Fruit fly (Drosophila melanogaster) whole organism, wandering third instar larva: ENCODE results near the gene CG6184.

Experiments used
- Abd-B ChIP-seq: fragments of >200 bp; optimal IDR thresholded peaks from 2 replicates; lab custom pipeline; 2017; ENCODE audit warnings: missing biosample characterization, missing genetic modification characterization
- CrebA ChIP-seq: fragments of 200-800 bp; sonication (Bioruptor generic); optimal IDR thresholded peaks from 2 replicates; lab custom pipeline; 2016; ENCODE audit warnings: missing biosample characterization, mild to moderate bottlenecking, missing genetic modification characterization, borderline replicate concordance
- Myc ChIP-seq: fragments of >200 bp; optimal IDR thresholded peaks from 2 replicates; lab custom pipeline; 2017
- br ChIP-seq: fragments of 200-800 bp; sonication (Bioruptor generic); optimal IDR thresholded peaks from 2 replicates; lab custom pipeline; 2016; ENCODE audit warnings: missing biosample characterization, missing genetic modification characterization
- jim ChIP-seq: fragments of 175-275, 200-325 bp; sonication (Bioruptor generic); optimal IDR thresholded peaks from 2 replicates; lab custom pipeline; 2016; ENCODE audit warnings: missing biosample characterization, mild to moderate bottlenecking, missing genetic modification characterization
- lola ChIP-seq: fragments of >200 bp; optimal IDR thresholded peaks from 2 replicates; lab custom pipeline; 2017; ENCODE audit warnings: missing biosample characterization, missing genetic modification characterization
- pan ChIP-seq: fragments of >200 bp; optimal IDR thresholded peaks from 2 replicates; lab custom pipeline; 2017

DNA sequence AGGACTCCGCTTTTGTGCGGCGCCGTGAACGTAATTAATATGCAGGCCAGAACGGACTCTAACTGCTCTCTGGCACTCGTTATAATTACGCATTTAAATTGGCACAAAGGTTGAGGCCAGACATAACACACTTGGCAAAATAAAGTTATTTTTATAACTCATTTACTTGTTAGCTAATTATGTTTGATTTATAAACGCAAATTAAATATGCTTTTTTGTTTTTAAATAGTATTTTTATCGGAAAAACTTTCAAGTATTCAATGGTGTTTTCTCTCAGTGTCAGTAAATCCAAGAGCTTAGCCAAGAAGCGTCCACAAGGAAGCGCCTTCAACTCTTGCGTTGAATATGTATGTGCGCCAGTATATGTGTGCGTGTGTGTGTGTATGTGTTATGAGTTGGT is 15.2 kb upstream of the CG6184 start:
- TF ChIP-seq pan (no peak), Myc (lab: Kevin White, UChicago) (no peak), lola (no peak), jim (GFP tag; lab: Kevin White, UChicago) (no peak), CrebA (no peak), br (GFP tag; lab: Kevin White, UChicago) (peak; percentile 8), Abd-B (no peak)
